Fruit fly (Drosophila melanogaster) whole organism, larva: ENCODE data around the gene CG6650.

Source experiments
- noc ChIP-seq: fragments of 200-800 bp; sonication (Bioruptor generic); optimal IDR thresholded peaks from 3 replicates; lab custom pipeline; 2019; ENCODE audit warnings: missing biosample characterization, mild to moderate bottlenecking, missing genetic modification characterization, moderate library complexity

Gene CG6650

DNA sequence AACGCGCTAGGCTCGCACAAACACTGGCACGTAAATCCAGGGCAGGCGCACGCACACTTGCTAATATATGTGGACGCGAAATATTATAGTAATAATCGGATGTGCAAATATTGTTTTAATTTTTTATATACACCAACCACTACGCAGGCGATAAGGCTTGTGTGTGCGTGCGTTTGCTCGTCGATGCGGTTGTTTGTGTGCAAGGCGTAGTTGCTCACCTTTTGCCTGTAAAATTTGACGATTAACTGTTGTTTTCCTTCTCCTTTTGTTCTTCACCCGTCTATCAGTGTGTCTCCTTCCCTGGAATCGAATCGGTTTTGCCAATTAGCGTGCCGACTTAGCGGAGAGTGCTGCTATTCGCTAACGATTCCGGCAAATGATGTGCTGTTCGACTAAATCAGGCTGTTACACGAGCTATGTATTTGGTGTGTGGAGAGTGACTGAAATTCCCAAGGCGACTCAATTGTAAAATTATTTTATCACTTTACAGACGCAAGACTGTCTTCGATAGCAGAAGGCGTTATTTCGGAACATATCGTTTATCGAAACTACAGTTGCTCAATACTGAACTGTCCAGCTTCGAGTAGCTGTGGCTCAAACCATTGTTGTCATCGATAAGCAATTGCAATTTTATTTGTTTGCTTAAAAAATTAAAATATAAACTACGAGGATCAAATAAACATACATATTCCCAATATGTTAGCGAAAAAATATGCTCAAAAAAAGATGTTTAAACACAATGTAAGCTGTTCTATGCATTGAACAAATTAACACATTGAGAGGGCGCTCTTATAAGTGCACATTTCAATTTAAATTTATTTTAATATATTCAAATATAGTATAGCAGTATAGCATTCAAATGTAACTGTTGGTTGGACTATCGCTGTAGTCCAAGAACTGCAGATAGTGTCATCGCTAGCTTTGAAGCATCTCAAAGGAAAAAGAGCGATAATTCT lies at the start of gene CG6650, which contains the start of gene endos:
TSS of gene CG6650 (plus strand) at position 280 of the 956 bp plus-strand sequence.
TSS of gene endos (minus strand) at position 536 of the 956 bp plus-strand sequence.
- TF ChIP-seq noc, result peak; percentile 62

DNA sequence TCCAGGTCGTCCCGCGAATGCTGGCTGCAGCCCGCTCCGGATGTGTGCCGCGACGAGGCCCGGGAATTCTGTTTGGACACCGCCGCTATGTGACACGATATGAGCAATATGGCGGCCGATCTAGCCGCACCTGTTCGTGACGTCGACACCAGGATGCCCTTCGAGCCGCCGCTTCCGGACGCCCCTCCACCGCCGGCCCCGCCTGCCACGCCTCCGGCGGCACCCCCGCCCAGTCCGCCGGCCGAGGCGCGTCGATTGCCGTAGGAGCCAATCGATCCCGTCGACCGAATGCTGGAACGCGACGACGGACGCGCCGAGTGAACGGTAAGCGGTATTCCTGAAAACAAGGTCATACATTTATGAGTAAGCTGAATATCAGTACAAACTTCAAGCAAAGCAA lies 48.7 kb upstream of the CG6650 start:
- TF ChIP-seq noc, result no peak

DNA sequence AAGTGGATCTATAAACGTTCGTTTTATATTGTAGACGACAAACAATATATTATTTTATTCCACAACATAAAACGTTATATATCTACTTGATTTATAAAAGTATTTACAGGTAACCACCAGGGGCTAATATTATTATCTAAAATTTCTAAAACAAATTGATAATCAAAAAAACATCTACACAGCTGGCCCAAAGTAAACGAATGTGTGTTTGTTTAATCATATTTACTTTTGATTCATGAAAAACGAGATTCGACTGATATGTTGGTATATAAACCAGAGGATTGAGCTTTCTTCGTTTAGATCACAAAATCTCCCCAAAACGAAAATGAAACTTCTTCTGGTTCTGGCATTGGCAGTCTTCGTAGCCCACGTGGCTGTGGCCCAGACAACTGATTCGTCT lies 44.9 kb upstream of the CG6650 start, which contains the start of gene CG17362:
TSS of gene CG17362 (plus strand) at position 291 of the 400 bp plus-strand sequence.
- no peak for TF ChIP-seq noc

DNA sequence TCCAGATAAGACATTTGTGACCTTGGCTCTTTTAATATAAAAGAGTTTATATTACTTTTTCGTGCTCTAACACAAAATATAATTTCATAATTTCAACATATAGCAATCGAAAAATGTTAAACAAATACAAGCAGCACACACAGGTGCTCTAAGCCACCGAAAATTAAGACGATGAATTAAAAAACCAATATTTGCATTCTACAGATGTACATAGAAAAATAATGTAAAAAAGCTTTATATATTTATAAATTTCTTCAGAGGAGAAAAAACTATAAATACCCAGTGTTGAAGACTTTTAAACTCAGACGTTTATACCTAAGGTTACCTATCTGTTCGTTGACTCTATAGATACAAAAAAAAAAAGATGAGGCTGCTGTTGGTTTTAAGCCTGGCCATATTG lies 43.7 kb upstream of the CG6650 start, which contains the start of gene CG9040:
TSS of gene CG9040 (plus strand) at position 301 of the 400 bp plus-strand sequence.
- no peak for TF ChIP-seq noc

DNA sequence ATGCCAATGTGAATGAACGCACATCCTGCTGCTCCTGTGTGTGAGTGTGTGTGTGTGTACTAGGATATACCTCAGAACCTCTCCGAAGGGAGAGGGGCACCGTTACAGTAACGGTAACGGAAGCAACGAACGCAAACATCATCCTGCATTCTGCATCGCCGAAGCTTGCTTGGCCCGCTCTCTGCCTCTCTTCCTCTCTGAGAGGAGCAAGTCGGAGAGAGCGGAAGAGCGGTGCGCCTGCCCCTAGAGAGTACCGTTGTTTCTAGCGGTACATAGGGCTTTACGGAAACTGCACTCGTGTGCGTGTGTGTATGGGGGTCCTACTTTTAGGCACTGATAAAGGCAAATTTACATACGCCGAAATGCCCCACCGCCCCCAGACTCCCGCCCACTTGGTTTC lies 39.9 kb upstream of the CG6650 start:
- TF ChIP-seq noc, result no peak

DNA sequence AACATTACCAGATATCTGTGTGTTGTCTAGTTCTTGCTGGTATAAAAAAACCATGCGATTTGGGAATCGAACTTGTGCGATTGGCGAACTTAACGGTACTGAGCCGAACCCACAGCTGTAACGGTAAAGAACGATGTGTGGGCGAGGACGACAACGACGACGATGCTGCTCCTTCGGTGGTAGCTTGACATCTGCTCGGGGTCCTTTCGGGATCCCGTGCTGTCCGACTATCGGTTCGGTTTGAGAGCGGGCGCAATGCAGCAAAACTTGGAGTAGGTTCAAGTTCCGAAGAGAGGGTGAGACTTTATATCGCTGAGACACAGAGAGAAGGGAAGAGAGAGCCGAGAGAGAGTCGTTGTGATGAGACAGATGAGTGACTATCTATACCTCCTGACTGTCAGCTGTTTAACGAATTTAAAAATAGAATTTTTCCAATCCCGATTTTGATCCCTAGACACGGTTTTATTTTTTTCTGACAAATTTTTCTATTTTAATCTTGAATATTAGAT lies 38.0 kb upstream of the CG6650 start, which contains the start of gene CG17364:
TSS of gene CG17364 (minus strand) at position 168 of the 509 bp plus-strand sequence.
- no peak for TF ChIP-seq noc

DNA sequence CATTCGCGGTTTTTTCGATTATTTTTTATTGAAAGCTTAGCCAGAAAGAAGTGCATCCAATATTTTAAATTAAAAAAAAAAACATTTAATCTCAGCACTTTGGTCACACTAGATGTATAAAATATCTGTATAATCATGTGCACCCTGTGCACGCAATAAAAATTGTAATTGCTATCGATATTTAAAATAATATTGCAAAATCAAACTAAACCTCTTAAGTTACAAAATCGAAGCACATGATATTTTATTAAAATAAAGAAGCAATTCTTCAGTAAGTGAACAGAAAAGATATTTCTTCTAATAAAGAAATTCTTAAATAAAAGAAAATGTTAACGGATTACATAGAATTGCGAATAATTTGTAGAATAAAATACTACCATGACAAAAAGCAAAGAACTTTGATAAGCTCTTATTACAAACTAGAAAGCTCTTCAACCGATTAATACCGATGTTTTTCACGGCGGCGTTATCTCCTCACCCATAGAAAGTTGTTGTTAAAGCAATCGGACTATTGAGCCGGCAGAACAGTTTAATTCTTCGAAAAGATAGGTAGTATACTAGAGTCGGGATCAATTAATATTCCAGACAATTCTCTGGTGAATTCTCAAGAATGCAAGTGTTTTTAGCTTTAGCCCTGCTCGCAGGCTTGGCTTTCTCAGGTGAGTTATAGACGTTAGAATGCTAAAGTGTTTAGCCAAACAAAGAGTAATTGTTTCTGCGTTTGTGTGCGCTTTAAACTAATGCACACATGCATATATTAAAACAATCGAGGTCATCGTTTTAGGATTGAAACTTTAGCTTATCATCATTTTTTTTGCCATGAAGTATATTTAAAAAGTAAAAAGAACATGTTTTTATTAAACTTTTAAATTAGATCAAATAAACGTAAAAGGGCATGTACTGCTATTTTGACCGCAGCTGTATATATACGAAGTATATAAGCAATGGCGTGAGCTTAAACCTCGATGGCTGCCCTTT lies 37.2 kb upstream of the CG6650 start, which contains the start of gene CtsK1:
TSS of gene CtsK1 (plus strand) at position 490 of the 978 bp plus-strand sequence.
- peak; percentile 55 for TF ChIP-seq noc

DNA sequence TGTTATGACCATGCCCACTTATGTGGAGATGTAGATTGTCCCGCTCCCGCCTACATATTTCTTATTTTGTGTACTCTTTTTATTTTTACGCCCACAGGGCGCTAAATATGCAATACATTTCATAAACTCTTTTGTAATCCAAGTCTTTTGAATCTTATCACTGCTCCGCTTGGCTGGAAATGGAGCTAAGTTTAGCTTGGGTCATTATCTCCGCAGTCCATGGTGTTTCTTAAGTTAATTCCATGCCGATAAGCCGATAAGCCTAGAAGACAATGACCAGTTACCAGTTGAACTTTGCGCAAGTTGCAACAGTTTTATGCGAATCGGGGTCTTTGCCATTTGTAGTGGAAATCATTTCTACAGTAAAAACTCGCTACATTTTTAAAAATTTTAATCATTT lies 34.8 kb upstream of the CG6650 start:
- TF ChIP-seq noc, result no peak

DNA sequence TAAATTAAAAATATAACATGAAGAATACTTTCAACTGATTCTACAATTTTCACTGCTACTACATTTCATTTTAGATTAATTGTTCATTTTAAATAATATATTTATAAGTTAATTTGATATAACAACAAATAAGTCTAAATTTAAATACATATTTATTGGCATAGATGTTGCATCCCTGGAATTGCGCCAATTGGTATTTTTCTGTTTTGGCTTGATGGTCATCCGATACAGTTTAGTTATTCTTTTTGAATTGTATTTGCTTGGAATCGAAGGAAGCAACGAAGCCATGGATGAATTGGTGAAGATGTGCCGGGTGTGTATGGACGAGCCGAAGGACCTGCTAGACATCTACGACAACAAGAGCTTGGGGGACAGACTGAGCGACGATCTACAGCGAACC lies 34.3 kb upstream of the CG6650 start, which contains the start of gene CG17361:
TSS of gene CG17361 (plus strand) at position 200 of the 400 bp plus-strand sequence.
- no peak for TF ChIP-seq noc

DNA sequence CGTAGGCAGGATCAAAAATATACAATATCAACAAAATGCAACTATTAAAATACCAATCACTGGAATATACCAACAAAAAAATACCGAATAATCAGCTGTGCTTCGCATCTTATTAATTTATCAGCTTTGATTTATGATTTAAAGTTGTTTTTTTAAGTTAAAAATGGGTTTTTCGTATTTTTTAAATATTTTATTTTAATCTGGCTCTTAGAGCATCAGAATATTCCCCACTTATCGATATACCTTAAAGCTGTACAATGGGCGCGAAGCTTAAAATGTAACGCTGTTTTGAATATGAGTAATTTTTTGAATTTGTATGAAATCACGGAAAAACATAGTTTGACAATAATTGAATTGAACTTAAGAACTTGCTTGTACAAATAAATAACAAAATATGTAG lies 32.0 kb upstream of the CG6650 start, which contains the start of gene CG17359:
TSS of gene CG17359 (minus strand) at position 48 of the 400 bp plus-strand sequence.
- TF ChIP-seq noc, result no peak

DNA sequence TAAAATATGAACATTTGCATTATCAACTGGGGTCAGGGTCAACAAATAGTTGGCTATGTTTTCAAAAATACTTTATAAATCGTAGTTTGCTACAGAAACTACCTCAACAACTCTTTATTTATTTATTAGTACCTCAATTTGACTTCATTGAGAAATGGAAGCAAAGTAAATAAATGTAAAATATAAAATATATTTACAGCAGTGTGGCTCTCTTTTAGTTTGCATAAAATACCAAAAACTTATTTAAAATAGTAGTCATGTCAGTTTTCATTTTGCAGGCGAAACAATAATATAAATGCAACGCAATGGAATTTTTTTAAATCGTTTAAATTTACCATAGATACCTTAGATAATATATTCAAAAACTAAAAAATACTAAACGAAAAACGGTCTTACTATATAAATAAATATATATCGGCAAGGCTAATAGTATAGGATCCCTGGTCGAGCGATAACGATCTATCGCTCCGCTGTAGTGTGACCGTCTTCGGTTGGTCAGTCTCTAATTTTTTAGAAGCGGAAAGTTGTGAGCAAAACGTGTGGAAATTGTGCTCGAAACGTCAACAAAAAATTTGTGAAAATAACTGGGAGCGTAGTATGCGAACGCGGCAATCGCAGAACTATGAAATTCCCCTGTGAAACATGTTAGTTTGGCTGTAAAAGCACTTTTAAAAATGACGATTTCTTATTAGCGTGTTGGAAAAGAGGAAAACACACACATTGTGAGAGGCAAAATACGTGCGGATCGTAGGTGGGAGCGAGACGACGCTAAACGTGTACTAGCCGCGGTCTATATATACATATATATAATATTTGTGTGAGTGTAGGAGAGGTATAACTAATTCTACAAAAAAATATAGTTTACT lies 29.4 kb upstream of the CG6650 start, which contains the start of the genes Nprl3 and upSET:
TSS of gene Nprl3 (minus strand) at position 223 of the 866 bp plus-strand sequence.
TSS of gene upSET (plus strand) at position 470 of the 866 bp plus-strand sequence.
- TF ChIP-seq noc, result peak; percentile 4

DNA sequence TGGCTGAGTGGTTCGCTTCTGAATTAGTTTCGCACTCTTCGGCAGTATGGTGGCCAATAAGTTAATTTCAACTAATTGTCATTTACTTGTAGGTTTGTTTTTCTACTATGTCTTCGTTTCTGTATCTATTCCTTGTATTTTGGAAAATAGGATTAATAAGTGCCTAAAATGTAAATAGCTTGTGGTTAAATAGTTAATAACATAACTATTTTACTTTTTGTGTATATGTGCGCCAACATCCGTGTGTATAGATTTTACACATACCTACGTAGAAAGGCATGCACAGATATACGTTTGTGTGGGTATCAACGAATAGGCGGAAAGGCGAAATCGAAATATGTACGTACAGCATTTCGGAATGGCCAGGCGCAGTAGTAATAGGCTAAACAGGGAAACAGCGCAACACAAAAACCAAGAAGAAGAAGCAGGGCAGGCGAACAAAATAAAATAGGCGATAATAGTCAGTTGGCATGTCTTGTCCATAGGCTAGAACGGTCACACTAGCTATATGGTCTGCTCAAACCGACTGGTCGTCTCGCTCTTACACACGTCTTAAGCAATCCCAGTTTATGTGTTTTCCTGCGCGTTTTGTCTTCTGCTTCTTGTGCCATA lies 28.6 kb upstream of the CG6650 start:
- TF ChIP-seq noc, result no peak

DNA sequence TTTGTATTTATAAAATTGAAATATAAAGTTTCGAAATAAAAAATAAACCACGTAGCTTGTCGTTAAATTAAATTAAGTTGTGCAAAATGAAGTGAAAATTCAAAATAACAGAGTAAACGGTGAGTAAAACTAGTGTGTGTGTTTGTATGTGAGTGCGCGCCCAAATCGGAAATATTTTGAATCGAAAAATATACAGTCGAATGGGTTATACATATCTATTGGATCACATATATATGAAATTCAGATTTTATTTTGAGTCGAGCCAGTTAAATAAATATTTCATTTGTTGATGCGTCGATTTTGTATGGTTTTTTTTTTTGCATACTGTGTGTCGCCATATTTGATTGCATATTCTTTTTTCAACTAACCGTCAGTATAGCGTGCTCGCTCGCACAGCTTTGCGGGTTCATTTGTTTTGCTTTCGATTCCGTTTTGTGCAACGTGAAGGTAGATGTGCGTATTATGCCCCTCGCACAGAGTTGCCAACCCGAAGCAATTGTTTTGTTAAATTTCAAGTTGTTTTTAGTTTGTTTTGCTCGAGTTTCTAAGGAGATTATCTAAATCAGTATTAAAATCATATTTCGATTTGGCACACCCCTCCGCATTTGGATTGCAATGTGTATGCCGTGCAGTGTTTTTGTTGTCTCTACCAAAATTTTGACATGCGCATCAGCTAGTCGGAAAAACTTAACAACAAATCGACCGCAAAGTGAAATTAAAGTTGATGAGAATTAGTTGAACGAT lies 27.8 kb upstream of the CG6650 start:
- TF ChIP-seq noc, result peak; percentile 23

DNA sequence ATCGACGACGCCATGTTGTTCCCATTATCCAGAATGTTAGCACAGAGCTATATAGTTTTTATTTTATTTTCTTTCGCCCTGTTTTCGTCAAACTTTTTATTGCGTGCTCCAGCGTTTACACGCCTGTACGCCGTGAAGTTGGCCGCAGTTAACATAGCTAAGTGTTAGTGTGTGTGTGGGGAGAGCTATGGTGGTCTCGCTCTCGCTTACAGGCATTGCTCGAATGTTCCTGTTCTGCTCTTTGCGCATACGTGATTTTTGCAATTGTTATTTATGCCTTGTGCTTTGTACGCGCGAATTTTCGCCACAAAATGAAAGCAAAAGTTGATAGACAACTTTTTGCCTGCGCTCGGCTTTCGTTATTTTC lies 27.2 kb upstream of the CG6650 start:
- TF ChIP-seq noc, result no peak
